Fruit fly (Drosophila melanogaster) whole organism, embryonic: ENCODE results near the gene CG42710.

Experiments
- C15 ChIP-seq: fragments of 200-800 bp; sonication (Bioruptor generic); IDR thresholded peaks from 3 replicates; pipeline ENCODE4 v1.3.6; 2022; ENCODE audit warnings: missing biosample characterization, missing genetic modification characterization
- CG10431 ChIP-seq: fragments of 200-800 bp; sonication (Bioruptor generic); optimal IDR thresholded peaks from 3 replicates; lab custom pipeline; 2018; ENCODE audit warnings: missing biosample characterization, mild to moderate bottlenecking, missing genetic modification characterization
- CG11085 ChIP-seq: fragments of 200-800 bp; sonication (Bioruptor generic); IDR thresholded peaks from 2 replicates; pipeline ENCODE4 v1.3.6; 2022; ENCODE audit warnings: missing biosample characterization, missing genetic modification characterization
- CG12219 ChIP-seq: fragments of 200-800 bp; sonication (Bioruptor generic); optimal IDR thresholded peaks from 3 replicates; lab custom pipeline; 2018; ENCODE audit warnings: missing biosample characterization, mild to moderate bottlenecking, missing genetic modification characterization
- CG14441 ChIP-seq: fragments of 200-800 bp; sonication (Bioruptor generic); IDR thresholded peaks from 2 replicates; pipeline ENCODE4 v1.3.6; 2022; ENCODE audit warnings: missing biosample characterization, missing genetic modification characterization
- CG14710 ChIP-seq: fragments of 200-800 bp; sonication (Bioruptor generic); optimal IDR thresholded peaks from 3 replicates; lab custom pipeline; 2019; ENCODE audit warnings: missing biosample characterization, mild to moderate bottlenecking, missing genetic modification characterization, moderate library complexity
- CG17186 ChIP-seq: fragments of 200-800 bp; sonication (Bioruptor generic); optimal IDR thresholded peaks from 3 replicates; lab custom pipeline; 2017; ENCODE audit warnings: missing biosample characterization, missing genetic modification reagents, missing genetic modification characterization
- CG18476 ChIP-seq: fragments of 200-800 bp; sonication (Bioruptor generic); optimal IDR thresholded peaks from 2 replicates; lab custom pipeline; 2016; ENCODE audit warnings: missing biosample characterization, mild to moderate bottlenecking, missing genetic modification characterization
- CG18619 ChIP-seq: fragments of 200-800 bp; sonication (Bioruptor generic); optimal IDR thresholded peaks from 3 replicates; lab custom pipeline; 2017; ENCODE audit warnings: missing biosample characterization, mild to moderate bottlenecking, missing genetic modification characterization
- CG2129 ChIP-seq: fragments of 200-800 bp; sonication (Bioruptor generic); IDR thresholded peaks from 2 replicates; pipeline ENCODE4 v1.3.6; 2022; ENCODE audit warnings: missing biosample characterization, missing genetic modification characterization; ENCODE audit not compliant: partially characterized antibody
- CG2889 ChIP-seq: fragments of 200-800 bp; sonication (Bioruptor generic); IDR thresholded peaks from 3 replicates; pipeline ENCODE4 v1.3.6; 2022; ENCODE audit warnings: missing biosample characterization, missing genetic modification characterization
- CG31365 ChIP-seq: fragments of 200-800 bp; sonication (Bioruptor generic); optimal IDR thresholded peaks from 2 replicates; lab custom pipeline; 2018; ENCODE audit warnings: missing biosample characterization, mild to moderate bottlenecking, missing genetic modification characterization
- CG3838 ChIP-seq: fragments of 200-800 bp; sonication (Bioruptor generic); optimal IDR thresholded peaks from 3 replicates; lab custom pipeline; 2016; ENCODE audit warnings: missing biosample characterization, missing genetic modification characterization
- CG5245 ChIP-seq: fragments of 200-800 bp; sonication (Bioruptor generic); optimal IDR thresholded peaks from 3 replicates; lab custom pipeline; 2016; ENCODE audit warnings: missing biosample characterization, missing genetic modification characterization
- CG8765 ChIP-seq: fragments of 200-800 bp; sonication (Bioruptor generic); IDR thresholded peaks from 2 replicates; pipeline ENCODE4 v1.3.6; 2022; ENCODE audit warnings: missing biosample characterization, missing genetic modification characterization
- CG9817 ChIP-seq: fragments of 200-800 bp; sonication (Bioruptor generic); optimal IDR thresholded peaks from 2 replicates; lab custom pipeline; 2018; ENCODE audit warnings: missing biosample characterization, mild to moderate bottlenecking, missing genetic modification characterization, moderate library complexity
- CrebB ChIP-seq: fragments of 200-800 bp; sonication (Bioruptor generic); optimal IDR thresholded peaks from 3 replicates; lab custom pipeline; 2018; ENCODE audit warnings: missing biosample characterization, mild to moderate bottlenecking, missing genetic modification characterization
- E2f2 ChIP-seq: fragments of 200-800 bp; sonication (Bioruptor generic); IDR thresholded peaks from 2 replicates; pipeline ENCODE4 v1.3.6; 2022; ENCODE audit warnings: missing biosample characterization, missing genetic modification characterization
- Elba2 ChIP-seq: fragments of 200-800 bp; sonication (Bioruptor generic); optimal IDR thresholded peaks from 3 replicates; lab custom pipeline; 2016; ENCODE audit warnings: missing biosample characterization, missing genetic modification characterization
- Fer1 ChIP-seq: fragments of 200-800 bp; sonication (Bioruptor generic); optimal IDR thresholded peaks from 2 replicates; lab custom pipeline; 2017; ENCODE audit warnings: missing biosample characterization, mild to moderate bottlenecking, missing genetic modification characterization
- H15 ChIP-seq: fragments of 200-800 bp; sonication (Bioruptor generic); IDR thresholded peaks from 3 replicates; pipeline ENCODE4 v1.3.6; 2022; ENCODE audit warnings: missing biosample characterization, missing genetic modification characterization
- Hand ChIP-seq: fragments of 200-800 bp; sonication (Bioruptor generic); optimal IDR thresholded peaks from 2 replicates; lab custom pipeline; 2017; ENCODE audit warnings: mild to moderate bottlenecking, missing biosample characterization, missing genetic modification reagents, missing genetic modification characterization
- Hr39 ChIP-seq: fragments of >200 bp; optimal IDR thresholded peaks from 2 replicates; lab custom pipeline; 2017
- PHDP ChIP-seq: fragments of 200-800 bp; sonication (Bioruptor generic); optimal IDR thresholded peaks from 3 replicates; lab custom pipeline; 2018; ENCODE audit warnings: missing biosample characterization, mild to moderate bottlenecking, missing genetic modification characterization, moderate library complexity
- Vsx1 ChIP-seq: fragments of 200-800 bp; sonication (Bioruptor generic); optimal IDR thresholded peaks from 2 replicates; lab custom pipeline; 2017; ENCODE audit warnings: missing biosample characterization, mild to moderate bottlenecking, missing genetic modification characterization, missing genetic modification reagents
- caup ChIP-seq: fragments of 200-800 bp; sonication (Bioruptor generic); optimal IDR thresholded peaks from 3 replicates; lab custom pipeline; 2017; ENCODE audit warnings: missing biosample characterization, mild to moderate bottlenecking, missing genetic modification characterization, moderate library complexity; ENCODE audit not compliant: severe bottlenecking
- chif ChIP-seq, 2 experiments: fragments of 200-800 bp; sonication (Bioruptor generic); optimal IDR thresholded peaks; 3 replicates each; lab custom pipeline; 2016; ENCODE audit warnings: missing biosample characterization in 2 of 2, missing genetic modification characterization in 2 of 2
- corto ChIP-seq: fragments of 200-800 bp; sonication (Bioruptor generic); optimal IDR thresholded peaks from 2 replicates; lab custom pipeline; 2016; ENCODE audit warnings: missing biosample characterization, mild to moderate bottlenecking, missing genetic modification characterization, moderate library complexity
- crp ChIP-seq, 2 experiments: fragments of 200-800 bp; sonication (Bioruptor generic); optimal IDR thresholded peaks; 2 replicates in 1 of 2; 3 replicates in 1 of 2; lab custom pipeline; 2017; ENCODE audit warnings: missing biosample characterization in 2 of 2, missing genetic modification characterization in 2 of 2, mild to moderate bottlenecking in 1 of 2, moderate library complexity in 1 of 2
- emc ChIP-seq: fragments of 200-800 bp; sonication (Bioruptor generic); optimal IDR thresholded peaks from 2 replicates; lab custom pipeline; 2016; ENCODE audit warnings: missing biosample characterization, missing genetic modification characterization
- eyg ChIP-seq: fragments of 200-800 bp; sonication (Bioruptor generic); optimal IDR thresholded peaks from 3 replicates; lab custom pipeline; 2016; ENCODE audit warnings: missing biosample characterization, missing genetic modification characterization
- fd102C ChIP-seq: fragments of 200-800 bp; sonication (Bioruptor generic); optimal IDR thresholded peaks from 2 replicates; lab custom pipeline; 2018; ENCODE audit warnings: missing biosample characterization, mild to moderate bottlenecking, missing genetic modification characterization, moderate library complexity
- gcm2 ChIP-seq: fragments of 200-800 bp; sonication (Bioruptor generic); optimal IDR thresholded peaks from 2 replicates; lab custom pipeline; 2016; ENCODE audit warnings: missing biosample characterization, missing genetic modification characterization
- gsb-n ChIP-seq: fragments of 200-800 bp; sonication (Bioruptor generic); optimal IDR thresholded peaks from 3 replicates; lab custom pipeline; 2018; ENCODE audit warnings: missing biosample characterization, mild to moderate bottlenecking, missing genetic modification characterization
- her ChIP-seq: fragments of 200-800 bp; sonication (Bioruptor generic); optimal IDR thresholded peaks from 2 replicates; lab custom pipeline; 2016; ENCODE audit warnings: missing biosample characterization, missing genetic modification characterization
- ind ChIP-seq: fragments of 200-800 bp; sonication (Bioruptor generic); optimal IDR thresholded peaks from 3 replicates; lab custom pipeline; 2016; ENCODE audit warnings: missing biosample characterization, missing genetic modification characterization
- inv ChIP-seq: fragments of 200-800 bp; sonication (Bioruptor generic); IDR thresholded peaks from 2 replicates; pipeline ENCODE4 v1.3.6; 2022; ENCODE audit warnings: missing biosample characterization, missing genetic modification characterization; ENCODE audit not compliant: partially characterized antibody
- kni ChIP-seq: fragments of 200-800 bp; sonication (Bioruptor generic); optimal IDR thresholded peaks from 3 replicates; lab custom pipeline; 2017; ENCODE audit warnings: mild to moderate bottlenecking, missing biosample characterization, missing genetic modification reagents, missing genetic modification characterization
- maf-S ChIP-seq: fragments of 200-800 bp; sonication (Bioruptor generic); optimal IDR thresholded peaks from 2 replicates; lab custom pipeline; 2016; ENCODE audit warnings: missing biosample characterization, missing genetic modification characterization
- mld ChIP-seq: fragments of 200-800 bp; sonication (Bioruptor generic); IDR thresholded peaks from 3 replicates; pipeline ENCODE4 v1.3.6; 2022; ENCODE audit warnings: missing biosample characterization, missing genetic modification characterization; ENCODE audit not compliant: partially characterized antibody
- nerfin-2 ChIP-seq: fragments of 200-800 bp; sonication (Bioruptor generic); IDR thresholded peaks from 2 replicates; pipeline ENCODE4 v1.3.6; 2022; ENCODE audit warnings: missing biosample characterization, missing genetic modification characterization; ENCODE audit not compliant: partially characterized antibody
- phol ChIP-seq: fragments of 200-800 bp; sonication (Bioruptor generic); optimal IDR thresholded peaks from 3 replicates; lab custom pipeline; 2018; ENCODE audit warnings: missing biosample characterization, mild to moderate bottlenecking, missing genetic modification characterization, moderate library complexity
- sima ChIP-seq: fragments of 200-800 bp; sonication (Bioruptor generic); optimal IDR thresholded peaks from 2 replicates; lab custom pipeline; 2016; ENCODE audit warnings: missing biosample characterization, missing genetic modification characterization
- sisA ChIP-seq: fragments of 200-800 bp; sonication (Bioruptor generic); IDR thresholded peaks from 2 replicates; pipeline ENCODE4 v1.3.6; 2022; ENCODE audit warnings: missing biosample characterization, missing genetic modification characterization
- slou ChIP-seq: fragments of 200-800 bp; sonication (Bioruptor generic); optimal IDR thresholded peaks from 3 replicates; lab custom pipeline; 2016; ENCODE audit warnings: missing biosample characterization, missing genetic modification characterization
- sr ChIP-seq: fragments of 200-800 bp; sonication (Bioruptor generic); IDR thresholded peaks from 3 replicates; pipeline ENCODE4 v1.3.6; 2022; ENCODE audit warnings: missing biosample characterization, missing genetic modification characterization
- twi ChIP-seq: fragments of 200-800 bp; optimal IDR thresholded peaks from 2 replicates; lab custom pipeline; 2019; ENCODE audit warnings: missing biosample characterization, mild to moderate bottlenecking, missing genetic modification characterization, moderate library complexity
- yki ChIP-seq: fragments of >200 bp; optimal IDR thresholded peaks from 3 replicates; lab custom pipeline; 2018
- zen2 ChIP-seq: fragments of 200-800 bp; sonication (Bioruptor generic); IDR thresholded peaks from 3 replicates; pipeline ENCODE4 v1.3.6; 2022; ENCODE audit warnings: missing biosample characterization, missing genetic modification characterization; ENCODE audit not compliant: partially characterized antibody
- zfh1 ChIP-seq: fragments of 200-800 bp; sonication (Bioruptor generic); IDR thresholded peaks from 3 replicates; pipeline ENCODE4 v1.3.6; 2022; ENCODE audit warnings: missing biosample characterization, missing genetic modification characterization

CG42710 gene

DNA sequence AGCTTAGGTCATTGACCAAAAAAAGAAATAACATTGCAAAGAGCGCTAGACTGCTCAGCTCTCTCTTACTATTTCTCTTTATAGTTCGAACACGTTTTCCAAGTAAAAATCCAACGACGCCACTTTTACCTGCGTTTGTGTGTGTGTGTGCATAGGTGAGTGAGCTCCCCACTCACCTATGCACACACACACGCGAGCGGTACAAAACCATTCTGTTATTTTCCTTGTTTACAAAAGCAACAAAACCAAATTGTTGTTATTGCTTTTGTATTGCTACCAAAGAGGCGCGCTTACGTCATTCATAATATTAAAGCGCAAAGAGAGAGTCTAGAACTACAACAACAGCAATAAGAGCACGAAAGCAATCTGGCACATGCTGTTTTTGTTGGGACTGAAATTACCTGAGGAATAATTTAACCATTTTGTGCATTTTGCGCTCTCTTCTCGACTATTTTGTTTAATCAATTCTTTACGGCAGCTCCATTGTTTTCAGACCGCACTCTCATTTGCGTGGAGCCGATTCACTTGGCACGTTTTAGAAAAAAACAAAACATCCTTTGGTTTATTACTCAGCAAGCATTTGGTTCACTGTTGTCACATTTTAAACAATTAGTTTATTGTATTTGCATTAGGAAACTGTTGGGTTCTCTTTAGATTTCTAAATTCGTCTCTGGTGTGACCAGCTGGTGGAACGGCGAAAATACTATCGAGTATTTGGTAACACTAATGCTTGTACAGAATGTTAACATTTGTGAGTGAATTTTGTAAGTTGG is 42.1 kb downstream of the CG42710 start, which contains the start of gene raw (continued):
- TF ChIP-seq caup (GFP tag; lab: Kevin White, UChicago) (peak; percentile 37), sisA (GFP tag; lab: Robert Waterston, UW) (no peak), E2f2 (GFP tag; lab: Robert Waterston, UW) (0 out of 2 replicates have a peak, but pooled peaks have one; percentile 10), sima (no peak), fd102C (GFP tag; lab: Kevin White, UChicago) (no peak), Elba2 (GFP tag; lab: Kevin White, UChicago) (no peak), Hr39 (lab: Kevin White, UChicago) (no peak), CrebB (tag; lab: Kevin White, UChicago) (peak; percentile 40), slou (GFP tag; lab: Kevin White, UChicago) (no peak), emc (GFP tag; lab: Kevin White, UChicago) (no peak), gcm2 (GFP tag; lab: Kevin White, UChicago) (no peak), twi (tag; lab: Kevin White, UChicago) (no peak), Fer1 (peak; percentile 66), CG18619 (GFP tag; lab: Kevin White, UChicago) (no peak), phol (tag; lab: Kevin White, UChicago) (no peak), CG17186 (GFP tag; lab: Kevin White, UChicago) (no peak), H15 (GFP tag; lab: Robert Waterston, UW) (no peak), chif (GFP tag; optimal IDR thresholded peaks at IDR 0.05; lab: Kevin White, UChicago) (no peak), CG18476 (no peak), corto (GFP tag; lab: Kevin White, UChicago) (no peak), Hand (GFP tag; lab: Kevin White, UChicago) (peak; percentile 47), PHDP (tag; lab: Kevin White, UChicago) (peak; percentile 41), kni (GFP tag; lab: Kevin White, UChicago) (peak; percentile 77), eyg (GFP tag; lab: Kevin White, UChicago) (no peak), CG11085 (no peak), CG3838 (GFP tag; lab: Kevin White, UChicago) (no peak), ind (no peak), gsb-n (no peak), yki (lab: Kevin White, UChicago) (no peak), CG10431 (GFP tag; lab: Kevin White, UChicago) (peak; percentile 48), CG2129 (no peak), CG14441 (GFP tag; lab: Robert Waterston, UW) (no peak), inv (GFP tag; lab: Robert Waterston, UW) (no peak), crp (GFP tag; optimal IDR thresholded peaks at IDR 0.05; lab: Kevin White, UChicago) (no peak), CG8765 (GFP tag; lab: Robert Waterston, UW) (no peak), CG5245 (GFP tag; lab: Kevin White, UChicago) (no peak), maf-S (GFP tag; lab: Kevin White, UChicago) (no peak), Vsx1 (peak; percentile 48), zfh1 (GFP tag; lab: Robert Waterston, UW) (no peak), sr (GFP tag; lab: Robert Waterston, UW) (no peak), CG14710 (tag; lab: Kevin White, UChicago) (no peak), CG2889 (GFP tag; lab: Robert Waterston, UW) (no peak), zen2 (GFP tag; lab: Robert Waterston, UW) (no peak), CG12219 (GFP tag; lab: Kevin White, UChicago) (peak; percentile 17), CG31365 (peak; percentile 20), nerfin-2 (GFP tag; lab: Robert Waterston, UW) (no peak), mld (GFP tag; lab: Robert Waterston, UW) (no peak), C15 (GFP tag; lab: Robert Waterston, UW) (no peak), CG9817 (tag; lab: Kevin White, UChicago) (no peak), her (peak; percentile 19)
